Worm (Caenorhabditis elegans): Measurements from ENCODE around the gene srg-56.

ce11 chrV:2759456-2759855 lies 21.4 kb upstream of the srg-56 start, which contains the start of gene srg-58:
- no peak for TF ChIP-seq nhr-28 (tag; optimal IDR thresholded peaks at IDR 0.05)
- TF ChIP-seq nhr-76 (tag; optimal IDR thresholded peaks at IDR 0.05): no peak
- no peak for TF ChIP-seq pha-4 (tag; optimal IDR thresholded peaks at IDR 0.05)
- no peak for TF ChIP-seq ceh-43 (GFP tag; optimal IDR thresholded peaks at IDR 0.05)
- TF ChIP-seq tbx-8 (GFP tag; optimal IDR thresholded peaks at IDR 0.05): no peak
- no peak for TF ChIP-seq nhr-2 (tag; optimal IDR thresholded peaks at IDR 0.05)
- no peak for TF ChIP-seq lin-13 (tag; optimal IDR thresholded peaks at IDR 0.05)
- no peak for TF ChIP-seq blmp-1 (tag; optimal IDR thresholded peaks at IDR 0.05)
- no peak for TF ChIP-seq unc-62 (GFP tag; optimal IDR thresholded peaks at IDR 0.05)
- TF ChIP-seq mep-1 (tag; optimal IDR thresholded peaks at IDR 0.05): no peak
- TF ChIP-seq elt-1 (tag; optimal IDR thresholded peaks at IDR 0.05; ENCODE audit: borderline replicate concordance, insufficient read depth): no peak
- no peak for TF ChIP-seq elt-3 (tag; optimal IDR thresholded peaks at IDR 0.05)
